Fruit fly (Drosophila melanogaster) whole organism, prepupa: Measurements from ENCODE around the gene Btk.

Source experiments
- Blimp-1 ChIP-seq: fragments of 200-800 bp; sonication (Bioruptor generic); optimal IDR thresholded peaks from 3 replicates; lab custom pipeline; 2017; ENCODE audit warnings: missing biosample characterization, missing genetic modification characterization, mild to moderate bottlenecking, moderate library complexity, missing genetic modification reagents
- CG10631 ChIP-seq: fragments of 200-800 bp; sonication (Bioruptor generic); optimal IDR thresholded peaks from 2 replicates; lab custom pipeline; 2016; ENCODE audit warnings: missing biosample characterization, missing genetic modification characterization
- CG11294 ChIP-seq: fragments of 200-800 bp; sonication (Bioruptor generic); IDR thresholded peaks from 2 replicates; pipeline ENCODE4 v1.3.6; 2022; ENCODE audit warnings: missing biosample characterization, missing genetic modification characterization
- CG11902 ChIP-seq: fragments of 200-800 bp; sonication (Bioruptor generic); optimal IDR thresholded peaks from 3 replicates; lab custom pipeline; 2016; ENCODE audit warnings: missing biosample characterization, missing genetic modification characterization
- CG15336 ChIP-seq: fragments of 200-800 bp; sonication (Bioruptor generic); IDR thresholded peaks from 2 replicates; pipeline ENCODE4 v1.3.6; 2022; ENCODE audit warnings: missing biosample characterization, missing genetic modification characterization
- CG1621 ChIP-seq: fragments of 200-800 bp; sonication (Bioruptor generic); optimal IDR thresholded peaks from 3 replicates; lab custom pipeline; 2018; ENCODE audit warnings: missing biosample characterization, mild to moderate bottlenecking, missing genetic modification characterization
- CG16779 ChIP-seq: fragments of 200-800 bp; sonication (Bioruptor generic); optimal IDR thresholded peaks from 3 replicates; lab custom pipeline; 2017; ENCODE audit warnings: missing biosample characterization, mild to moderate bottlenecking, missing genetic modification characterization
- CG3032 ChIP-seq: fragments of 200-800 bp; optimal IDR thresholded peaks from 2 replicates; lab custom pipeline; 2019; ENCODE audit warnings: missing biosample characterization, mild to moderate bottlenecking, missing genetic modification characterization, moderate library complexity
- CG31627 ChIP-seq: fragments of 200-800 bp; sonication (Bioruptor generic); optimal IDR thresholded peaks from 3 replicates; lab custom pipeline; 2016; ENCODE audit warnings: missing biosample characterization, missing genetic modification characterization
- CG34406 ChIP-seq: fragments of 200-800 bp; sonication (Bioruptor generic); optimal IDR thresholded peaks from 3 replicates; lab custom pipeline; 2016; ENCODE audit warnings: missing biosample characterization, missing genetic modification characterization
- CG4318 ChIP-seq: fragments of 200-800 bp; sonication (Bioruptor generic); optimal IDR thresholded peaks from 3 replicates; lab custom pipeline; 2017; ENCODE audit warnings: missing biosample characterization, mild to moderate bottlenecking, missing genetic modification characterization
- CG6276 ChIP-seq: fragments of 200-800 bp; sonication (Bioruptor generic); optimal IDR thresholded peaks from 2 replicates; lab custom pipeline; 2017; ENCODE audit warnings: missing biosample characterization, mild to moderate bottlenecking, missing genetic modification characterization
- CG7368 ChIP-seq: fragments of 200-800 bp; sonication (Bioruptor generic); optimal IDR thresholded peaks from 3 replicates; lab custom pipeline; 2016; ENCODE audit warnings: missing biosample characterization, missing genetic modification characterization
- CG8319 ChIP-seq: fragments of 200-800 bp; sonication (Bioruptor generic); optimal IDR thresholded peaks from 3 replicates; lab custom pipeline; 2016; ENCODE audit warnings: missing biosample characterization, missing genetic modification characterization
- CG9139 ChIP-seq: fragments of 200-800 bp; sonication (Bioruptor generic); optimal IDR thresholded peaks from 3 replicates; lab custom pipeline; 2017; ENCODE audit warnings: missing biosample characterization, mild to moderate bottlenecking, missing genetic modification characterization
- Eip75B ChIP-seq: fragments of 200-800 bp; sonication (Bioruptor generic); optimal IDR thresholded peaks from 3 replicates; lab custom pipeline; 2016; ENCODE audit warnings: missing biosample characterization, missing genetic modification characterization
- Eip93F ChIP-seq: fragments of 200-800 bp; sonication (Bioruptor generic); optimal IDR thresholded peaks from 2 replicates; lab custom pipeline; 2016; ENCODE audit warnings: missing biosample characterization, mild to moderate bottlenecking, missing genetic modification characterization
- Ets21C ChIP-seq: fragments of 200-800 bp; sonication (Bioruptor generic); optimal IDR thresholded peaks from 3 replicates; lab custom pipeline; 2016; ENCODE audit warnings: missing biosample characterization, missing genetic modification characterization
- Ets96B ChIP-seq: fragments of 200-800 bp; optimal IDR thresholded peaks from 2 replicates; lab custom pipeline; 2019; ENCODE audit warnings: missing biosample characterization, mild to moderate bottlenecking, missing genetic modification characterization, moderate library complexity
- Gug ChIP-seq: fragments of 200-800 bp; sonication (Bioruptor generic); IDR thresholded peaks from 2 replicates; pipeline ENCODE4 v1.3.6; 2022; ENCODE audit warnings: missing biosample characterization, missing genetic modification characterization
- Hr38 ChIP-seq: sonication (Bioruptor generic); optimal IDR thresholded peaks from 2 replicates; lab custom pipeline; 2016; ENCODE audit warnings: missing biosample characterization, missing genetic modification characterization
- Hr4 ChIP-seq: fragments of 200-800 bp; sonication (Bioruptor generic); optimal IDR thresholded peaks from 3 replicates; lab custom pipeline; 2016; ENCODE audit warnings: missing biosample characterization, missing genetic modification characterization
- Lpt ChIP-seq: fragments of 200-800 bp; sonication (Bioruptor generic); optimal IDR thresholded peaks from 3 replicates; lab custom pipeline; 2016; ENCODE audit warnings: missing biosample characterization, missing genetic modification characterization
- Sox102F ChIP-seq: fragments of 200-800 bp; sonication (Bioruptor generic); optimal IDR thresholded peaks from 2 replicates; lab custom pipeline; 2016; ENCODE audit warnings: missing biosample characterization, mild to moderate bottlenecking, missing genetic modification characterization
- Sox14 ChIP-seq: fragments of 200-800 bp; sonication (Bioruptor generic); optimal IDR thresholded peaks from 3 replicates; lab custom pipeline; 2016; ENCODE audit warnings: missing biosample characterization, missing genetic modification characterization
- Sox15 ChIP-seq: fragments of 200-800 bp; sonication (Bioruptor generic); optimal IDR thresholded peaks from 3 replicates; lab custom pipeline; 2016; ENCODE audit warnings: missing biosample characterization, missing genetic modification characterization
- acj6 ChIP-seq: fragments of 200-800 bp; sonication (Bioruptor generic); optimal IDR thresholded peaks from 3 replicates; lab custom pipeline; 2016; ENCODE audit warnings: missing biosample characterization, missing genetic modification characterization
- cyc ChIP-seq: fragments of 200-800 bp; sonication (Bioruptor generic); optimal IDR thresholded peaks from 3 replicates; lab custom pipeline; 2016; ENCODE audit warnings: missing biosample characterization, missing genetic modification characterization
- dac ChIP-seq: fragments of 200-800 bp; sonication (Bioruptor generic); optimal IDR thresholded peaks from 2 replicates; lab custom pipeline; 2017; ENCODE audit warnings: missing biosample characterization, mild to moderate bottlenecking, missing genetic modification characterization
- dsx ChIP-seq: fragments of 200-800 bp; optimal IDR thresholded peaks from 3 replicates; lab custom pipeline; 2019; ENCODE audit warnings: missing biosample characterization, mild to moderate bottlenecking, missing genetic modification characterization, moderate library complexity; ENCODE audit not compliant: poor library complexity, severe bottlenecking
- eg ChIP-seq: fragments of 200-800 bp; sonication (Bioruptor generic); IDR thresholded peaks from 3 replicates; pipeline ENCODE4 v1.3.6; 2022; ENCODE audit warnings: missing biosample characterization, missing genetic modification characterization
- fkh ChIP-seq: fragments of 200-800 bp; sonication (Bioruptor generic); optimal IDR thresholded peaks from 3 replicates; lab custom pipeline; 2017; ENCODE audit warnings: missing biosample characterization, mild to moderate bottlenecking, missing genetic modification characterization, moderate library complexity
- lz ChIP-seq: fragments of 200-800 bp; sonication (Bioruptor generic); optimal IDR thresholded peaks from 3 replicates; lab custom pipeline; 2016; ENCODE audit warnings: missing biosample characterization, missing genetic modification characterization
- net ChIP-seq: fragments of 200-800 bp; sonication (Bioruptor generic); optimal IDR thresholded peaks from 3 replicates; lab custom pipeline; 2016; ENCODE audit warnings: missing biosample characterization, missing genetic modification characterization
- pdm3 ChIP-seq: fragments of 200-800 bp; sonication (Bioruptor generic); optimal IDR thresholded peaks from 3 replicates; lab custom pipeline; 2016; ENCODE audit warnings: missing biosample characterization, missing genetic modification characterization
- salr ChIP-seq, 2 experiments: fragments of 200-800 bp; sonication (Bioruptor generic); optimal IDR thresholded peaks; 3 replicates each; lab custom pipeline; 2016 to 2018; ENCODE audit warnings: missing biosample characterization in 2 of 2, missing genetic modification characterization in 2 of 2, mild to moderate bottlenecking in 1 of 2
- spab ChIP-seq: fragments of 200-800 bp; sonication (Bioruptor generic); optimal IDR thresholded peaks from 2 replicates; lab custom pipeline; 2017; ENCODE audit warnings: missing biosample characterization, mild to moderate bottlenecking, missing genetic modification characterization, missing genetic modification reagents
- topi ChIP-seq: fragments of 200-800 bp; sonication (Bioruptor generic); optimal IDR thresholded peaks from 3 replicates; lab custom pipeline; 2016; ENCODE audit warnings: missing biosample characterization, missing genetic modification characterization
- vri ChIP-seq: fragments of 200-800 bp; sonication (Bioruptor generic); optimal IDR thresholded peaks from 3 replicates; lab custom pipeline; 2016; ENCODE audit warnings: missing biosample characterization, mild to moderate bottlenecking, missing genetic modification characterization

Gene Btk

DNA sequence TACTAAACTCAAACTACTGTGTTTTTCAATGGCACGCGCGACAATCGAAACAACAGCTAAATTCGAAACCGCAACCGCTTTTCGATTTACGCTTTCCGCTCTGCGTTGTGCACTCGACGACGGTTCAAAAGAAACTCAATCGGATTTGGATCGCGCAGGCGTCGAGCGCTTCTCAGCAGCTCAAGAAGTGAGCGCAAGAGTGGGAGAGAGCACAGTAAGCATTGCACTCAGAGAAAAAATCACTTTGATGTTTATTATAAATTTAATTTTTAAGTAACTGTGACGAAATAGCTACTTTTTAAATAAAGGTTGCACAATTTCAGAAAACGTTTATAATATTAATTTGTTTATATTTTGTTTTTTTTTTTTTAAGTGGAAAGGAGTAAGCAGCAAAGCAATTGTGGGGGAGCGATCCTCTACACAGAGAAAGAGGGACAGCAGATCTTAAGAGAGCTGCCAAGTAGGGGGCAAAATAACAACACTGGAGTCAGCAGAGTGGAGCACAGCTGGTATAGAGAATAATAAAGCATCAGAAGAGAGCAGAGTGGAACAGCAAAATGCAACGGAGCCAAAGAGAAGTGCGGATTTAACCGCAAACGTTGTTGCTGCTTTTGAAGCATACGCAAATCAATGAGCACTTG, 23.2 kb downstream of the Btk start (continued):
- TF ChIP-seq CG10631 (peak; percentile 99), Sox102F (peak; percentile 99), CG6276 (GFP tag; lab: Kevin White, UChicago) (peak; percentile 98), Gug (peak; percentile 99), Ets21C (GFP tag; lab: Kevin White, UChicago) (peak; percentile 91), Hr38 (GFP tag; lab: Kevin White, UChicago) (no peak), CG15336 (peak; percentile 100), CG8319 (GFP tag; lab: Kevin White, UChicago) (peak; percentile 97), dac (GFP tag; lab: Kevin White, UChicago) (peak; percentile 93), CG1621 (tag; lab: Kevin White, UChicago) (peak; percentile 94), cyc (GFP tag; lab: Kevin White, UChicago) (peak; percentile 98), Blimp-1 (GFP tag; lab: Kevin White, UChicago) (peak; percentile 93), CG9139 (GFP tag; lab: Kevin White, UChicago) (peak; percentile 98), CG11294 (GFP tag; lab: Robert Waterston, UW) (peak; percentile 99), CG7368 (GFP tag; lab: Kevin White, UChicago) (peak; percentile 98), Ets96B (tag; lab: Kevin White, UChicago) (peak; percentile 97), pdm3 (GFP tag; lab: Kevin White, UChicago) (peak; percentile 99), Sox15 (peak; percentile 95), spab (GFP tag; lab: Kevin White, UChicago) (peak; percentile 98), CG3032 (peak; percentile 95), CG16779 (tag; lab: Kevin White, UChicago) (peak; percentile 96), Lpt (GFP tag; lab: Kevin White, UChicago) (peak; percentile 99), eg (GFP tag; lab: Robert Waterston, UW) (peak; percentile 100), Hr4 (GFP tag; lab: Kevin White, UChicago) (peak; percentile 99), Eip75B (GFP tag; lab: Kevin White, UChicago) (peak; percentile 98), CG4318 (GFP tag; lab: Kevin White, UChicago) (peak; percentile 95), Eip93F (peak; percentile 98), CG11902 (GFP tag; lab: Kevin White, UChicago) (peak; percentile 95), acj6 (GFP tag; lab: Kevin White, UChicago) (peak; percentile 99), topi (GFP tag; lab: Kevin White, UChicago) (peak; percentile 99), fkh (peak; percentile 65), dsx (GFP tag; lab: Kevin White, UChicago) (peak; percentile 96), net (GFP tag; lab: Kevin White, UChicago) (peak; percentile 99), CG31627 (GFP tag; lab: Kevin White, UChicago) (peak; percentile 96)

DNA sequence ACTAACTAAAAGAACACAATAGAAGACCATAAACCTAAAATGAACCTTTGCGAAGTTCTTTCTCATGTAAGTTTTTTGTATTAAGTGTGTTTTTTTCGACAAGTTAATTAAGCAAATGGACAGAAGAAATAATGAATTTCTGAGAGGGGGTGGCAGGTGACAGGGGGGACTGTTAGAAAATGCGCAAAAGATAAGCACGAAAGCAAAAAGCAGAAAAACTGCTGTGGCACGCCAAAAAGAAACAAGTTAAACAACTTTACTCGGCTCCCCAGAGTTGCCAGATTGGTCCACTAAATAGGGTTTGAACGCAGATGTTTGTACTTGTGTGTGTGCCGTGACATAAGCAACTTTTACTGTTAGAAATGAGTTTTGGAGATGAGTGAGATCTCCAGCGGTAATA, 24.0 kb downstream of the Btk start:
- TF ChIP-seq CG4318 (GFP tag; lab: Kevin White, UChicago) (no peak), cyc (GFP tag; lab: Kevin White, UChicago) (no peak), Ets21C (GFP tag; lab: Kevin White, UChicago) (no peak), lz (GFP tag; lab: Kevin White, UChicago) (no peak), Blimp-1 (GFP tag; lab: Kevin White, UChicago) (no peak), CG34406 (GFP tag; lab: Kevin White, UChicago) (no peak), spab (GFP tag; lab: Kevin White, UChicago) (no peak), acj6 (GFP tag; lab: Kevin White, UChicago) (no peak), Eip75B (GFP tag; lab: Kevin White, UChicago) (no peak), Sox14 (no peak), vri (GFP tag; lab: Kevin White, UChicago) (no peak), topi (GFP tag; lab: Kevin White, UChicago) (no peak), salr (GFP tag; optimal IDR thresholded peaks at IDR 0.05; lab: Kevin White, UChicago) (no peak), CG10631 (no peak), CG8319 (GFP tag; lab: Kevin White, UChicago) (no peak)
